Worm (Caenorhabditis elegans) whole organism, late embryonic: ENCODE measurements around the gene F45E1.2.

Experiments used
- C38D4.7 ChIP-seq: fragments of 200-800 bp; sonication (Bioruptor generic); optimal IDR thresholded peaks from 2 replicates; lab custom pipeline; 2018; ENCODE audit warnings: mild to moderate bottlenecking, missing genetic modification characterization, moderate library complexity, missing compliant biosample characterization
- K02D7.2 ChIP-seq: sonication (generic microtip); optimal IDR thresholded peaks from 2 replicates; lab custom pipeline; 2017; ENCODE audit warnings: mild to moderate bottlenecking, missing genetic modification characterization, missing compliant biosample characterization
- ama-1 ChIP-seq: fragments of 150-350 bp; optimal IDR thresholded peaks from 2 replicates; lab custom pipeline; 2014
- ceh-14 ChIP-seq: sonication (generic microtip); optimal IDR thresholded peaks from 2 replicates; lab custom pipeline; 2016; ENCODE audit warnings: missing genotype, missing genetic modification characterization, missing compliant biosample characterization
- ceh-6 ChIP-seq: fragments of 200-800 bp; sonication (Bioruptor generic); optimal IDR thresholded peaks from 2 replicates; lab custom pipeline; 2018; ENCODE audit warnings: mild to moderate bottlenecking, missing genetic modification characterization, missing compliant biosample characterization
- ets-4 ChIP-seq: sonication (generic microtip); optimal IDR thresholded peaks from 2 replicates; lab custom pipeline; 2016; ENCODE audit warnings: missing genetic modification characterization, missing compliant biosample characterization
- nfya-1 ChIP-seq: sonication (generic microtip); optimal IDR thresholded peaks from 2 replicates; lab custom pipeline; 2017; ENCODE audit warnings: missing genetic modification characterization, mild to moderate bottlenecking, missing compliant biosample characterization, antibody characterized with exemption, moderate library complexity
- pha-4 ChIP-seq: fragments of 150-350 bp; optimal IDR thresholded peaks from 2 replicates; lab custom pipeline; 2018; ENCODE audit warnings: missing biosample characterization, missing genetic modification reagents, missing genetic modification characterization
- unc-55 ChIP-seq: sonication (generic microtip); optimal IDR thresholded peaks from 2 replicates; lab custom pipeline; 2017; ENCODE audit warnings: missing biosample characterization, missing genetic modification reagents, missing genetic modification characterization

- TF ChIP-seq ets-4 (tag; lab: Kevin White, UChicago): no peak
- no peak for TF ChIP-seq C38D4.7
- no peak for TF ChIP-seq ceh-6
- no peak for TF ChIP-seq ceh-14 (tag; lab: Kevin White, UChicago)
- TF ChIP-seq unc-55: no peak
- no peak for TF ChIP-seq ama-1 (lab: Kevin White, UChicago)
- no peak for TF ChIP-seq pha-4 (tag; lab: Kevin White, UChicago)
- TF ChIP-seq nfya-1 (tag; lab: Kevin White, UChicago): no peak
- no peak for TF ChIP-seq K02D7.2 (tag; lab: Kevin White, UChicago)
Observed at ce11 chrX:7998942-7999341, 4.6 kb upstream of the F45E1.2 start.
